Fruit fly (Drosophila melanogaster): ENCODE data around the gene qless.

- TF ChIP-seq Vsx2 (GFP tag; optimal IDR thresholded peaks at IDR 0.05; ENCODE audit: partially characterized antibody) (no peak), fru (GFP tag; optimal IDR thresholded peaks at IDR 0.05) (no peak), Dfd (GFP tag; optimal IDR thresholded peaks at IDR 0.05) (no peak), Hr83 (GFP tag; optimal IDR thresholded peaks at IDR 0.05; ENCODE audit: poor library complexity, severe bottlenecking) (no peak), HLH106 (tag; optimal IDR thresholded peaks at IDR 0.05) (no peak), Abd-B (GFP tag; optimal IDR thresholded peaks at IDR 0.05) (no peak)
These were observed 20.2 kb downstream of the qless start, which contains the start of gene CG15563 for dm6 chr3R:31232236-31232635.
